Fruit fly (Drosophila melanogaster) whole organism, embryonic: ENCODE measurements around the gene slpr.

Source experiments
- Abd-B ChIP-seq: fragments of 200-800 bp; sonication (Bioruptor generic); optimal IDR thresholded peaks from 2 replicates; lab custom pipeline; 2018; ENCODE audit warnings: missing biosample characterization, mild to moderate bottlenecking, missing genetic modification characterization, moderate library complexity
- Adf1 ChIP-seq: fragments of 200-800 bp; sonication (Bioruptor generic); IDR thresholded peaks from 2 replicates; pipeline ENCODE4 v1.3.6; 2022; ENCODE audit warnings: missing biosample characterization, missing genetic modification characterization
- CG10209 ChIP-seq: fragments of 200-800 bp; sonication (Bioruptor generic); optimal IDR thresholded peaks from 3 replicates; lab custom pipeline; 2017; ENCODE audit warnings: missing biosample characterization, mild to moderate bottlenecking, missing genetic modification characterization, missing genetic modification reagents
- CG12769 ChIP-seq: fragments of 200-800 bp; sonication (Bioruptor generic); optimal IDR thresholded peaks from 2 replicates; lab custom pipeline; 2019; ENCODE audit warnings: missing biosample characterization, mild to moderate bottlenecking, missing genetic modification characterization, moderate library complexity
- CG13775 ChIP-seq: fragments of 200-800 bp; sonication (Bioruptor generic); optimal IDR thresholded peaks from 3 replicates; lab custom pipeline; 2017; ENCODE audit warnings: missing biosample characterization, mild to moderate bottlenecking, missing genetic modification characterization
- CG15269 ChIP-seq: fragments of 200-800 bp; sonication (Bioruptor generic); optimal IDR thresholded peaks from 2 replicates; lab custom pipeline; 2018; ENCODE audit warnings: missing biosample characterization, mild to moderate bottlenecking, missing genetic modification characterization, moderate library complexity
- CG15479 ChIP-seq: fragments of 200-800 bp; sonication (Bioruptor generic); optimal IDR thresholded peaks from 3 replicates; lab custom pipeline; 2019; ENCODE audit warnings: missing biosample characterization, mild to moderate bottlenecking, missing genetic modification characterization, moderate library complexity
- CG15601 ChIP-seq: fragments of 200-800 bp; sonication (Bioruptor generic); optimal IDR thresholded peaks from 3 replicates; lab custom pipeline; 2019; ENCODE audit warnings: missing biosample characterization, mild to moderate bottlenecking, missing genetic modification characterization, moderate library complexity
- CG17385 ChIP-seq: fragments of 200-800 bp; sonication (Bioruptor generic); optimal IDR thresholded peaks from 3 replicates; lab custom pipeline; 2018; ENCODE audit warnings: missing biosample characterization, mild to moderate bottlenecking, missing genetic modification characterization
- CG17612 ChIP-seq: fragments of 200-800 bp; sonication (Bioruptor generic); IDR thresholded peaks from 2 replicates; pipeline ENCODE4 v1.3.6; 2022; ENCODE audit warnings: missing biosample characterization, missing genetic modification characterization
- CG31224 ChIP-seq: fragments of 200-800 bp; sonication (Bioruptor generic); IDR thresholded peaks from 2 replicates; pipeline ENCODE4 v1.3.6; 2022; ENCODE audit warnings: missing biosample characterization, missing genetic modification characterization
- CG3407 ChIP-seq: fragments of 200-800 bp; sonication (Bioruptor generic); optimal IDR thresholded peaks from 2 replicates; lab custom pipeline; 2018; ENCODE audit warnings: missing biosample characterization, mild to moderate bottlenecking, missing genetic modification characterization
- CG6765 ChIP-seq: fragments of 200-800 bp; sonication (Bioruptor generic); optimal IDR thresholded peaks from 3 replicates; lab custom pipeline; 2017; ENCODE audit warnings: missing biosample characterization, mild to moderate bottlenecking, missing genetic modification characterization
- CG6791 ChIP-seq: fragments of 200-800 bp; sonication (Bioruptor generic); IDR thresholded peaks from 3 replicates; pipeline ENCODE4 v1.3.6; 2022; ENCODE audit warnings: missing biosample characterization, missing genetic modification characterization; ENCODE audit not compliant: partially characterized antibody
- CG7556 ChIP-seq: fragments of 200-800 bp; sonication (Bioruptor generic); optimal IDR thresholded peaks from 2 replicates; lab custom pipeline; 2017; ENCODE audit warnings: missing biosample characterization, mild to moderate bottlenecking, missing genetic modification characterization
- CG7745 ChIP-seq: fragments of 200-800 bp; sonication (Bioruptor generic); optimal IDR thresholded peaks from 2 replicates; lab custom pipeline; 2018; ENCODE audit warnings: missing biosample characterization, mild to moderate bottlenecking, missing genetic modification characterization, moderate library complexity
- CG8281 ChIP-seq: fragments of 200-800 bp; sonication (Bioruptor generic); optimal IDR thresholded peaks from 2 replicates; lab custom pipeline; 2018; ENCODE audit warnings: missing biosample characterization, mild to moderate bottlenecking, missing genetic modification characterization, moderate library complexity
- CG8924 ChIP-seq: fragments of 200-800 bp; optimal IDR thresholded peaks from 3 replicates; lab custom pipeline; 2019; ENCODE audit warnings: missing biosample characterization, mild to moderate bottlenecking, missing genetic modification characterization, moderate library complexity
- CG9215 ChIP-seq: fragments of 200-800 bp; sonication (Bioruptor generic); IDR thresholded peaks from 2 replicates; pipeline ENCODE4 v1.3.6; 2022; ENCODE audit warnings: missing biosample characterization, missing genetic modification characterization
- CG9876 ChIP-seq: fragments of 200-800 bp; sonication (Bioruptor generic); optimal IDR thresholded peaks from 2 replicates; lab custom pipeline; 2016; ENCODE audit warnings: missing biosample characterization, missing genetic modification characterization
- Chrac-16 ChIP-seq: fragments of 200-800 bp; sonication (Bioruptor generic); optimal IDR thresholded peaks from 3 replicates; lab custom pipeline; 2016; ENCODE audit warnings: missing biosample characterization, missing genetic modification characterization
- Dbx ChIP-seq: fragments of 200-800 bp; sonication (Bioruptor generic); IDR thresholded peaks from 3 replicates; pipeline ENCODE4 v1.3.6; 2022; ENCODE audit warnings: missing biosample characterization, missing genetic modification characterization
- Dip3 ChIP-seq: fragments of 200-800 bp; sonication (Bioruptor generic); optimal IDR thresholded peaks from 3 replicates; lab custom pipeline; 2016; ENCODE audit warnings: missing biosample characterization, missing genetic modification characterization
- Drgx ChIP-seq: fragments of 200-800 bp; sonication (Bioruptor generic); IDR thresholded peaks from 2 replicates; pipeline ENCODE4 v1.3.6; 2022; ENCODE audit warnings: missing biosample characterization, missing genetic modification characterization
- Hr78 ChIP-seq, 2 experiments: fragments of 200-800 bp in 1 of 2; fragments of >200 bp in 1 of 2; sonication (Bioruptor generic) in 1 of 2; optimal IDR thresholded peaks; 2 replicates each; lab custom pipeline; 2017 to 2019; ENCODE audit warnings: missing biosample characterization in 2 of 2, missing genetic modification characterization in 2 of 2, mild to moderate bottlenecking in 1 of 2, moderate library complexity in 1 of 2
- MTF-1 ChIP-seq: fragments of 200-800 bp; sonication (Bioruptor generic); optimal IDR thresholded peaks from 2 replicates; lab custom pipeline; 2018; ENCODE audit warnings: missing biosample characterization, mild to moderate bottlenecking, missing genetic modification characterization, borderline replicate concordance
- Max ChIP-seq: fragments of 200-800 bp; sonication (Bioruptor generic); optimal IDR thresholded peaks from 2 replicates; lab custom pipeline; 2016; ENCODE audit warnings: missing biosample characterization, mild to moderate bottlenecking, missing genetic modification characterization
- Med ChIP-seq: fragments of 200-800 bp; sonication (Bioruptor generic); peaks from one replicate; lab custom pipeline; 2016; ENCODE audit warnings: missing biosample characterization, missing genetic modification characterization, mild to moderate bottlenecking, inconsistent platforms, moderate library complexity
- Meics ChIP-seq: fragments of 200-800 bp; sonication (Bioruptor generic); optimal IDR thresholded peaks from 2 replicates; lab custom pipeline; 2017; ENCODE audit warnings: missing biosample characterization, mild to moderate bottlenecking, missing genetic modification characterization
- Oaz ChIP-seq: fragments of 200-800 bp; sonication (Bioruptor generic); IDR thresholded peaks from 2 replicates; pipeline ENCODE4 v1.3.6; 2022; ENCODE audit warnings: missing biosample characterization, missing genetic modification characterization
- Sin3A ChIP-seq: fragments of >200 bp; optimal IDR thresholded peaks from 2 replicates; lab custom pipeline; 2018
- Sox100B ChIP-seq: fragments of 200-800 bp; sonication (Bioruptor generic); optimal IDR thresholded peaks from 3 replicates; lab custom pipeline; 2018; ENCODE audit warnings: missing biosample characterization, mild to moderate bottlenecking, missing genetic modification characterization
- Spps ChIP-seq: fragments of 200-800 bp; sonication (Bioruptor generic); optimal IDR thresholded peaks from 2 replicates; lab custom pipeline; 2018; ENCODE audit warnings: missing biosample characterization, mild to moderate bottlenecking, missing genetic modification characterization
- Ssrp ChIP-seq: fragments of 200-800 bp; sonication (Bioruptor generic); optimal IDR thresholded peaks from 2 replicates; lab custom pipeline; 2018; ENCODE audit warnings: missing biosample characterization, mild to moderate bottlenecking, missing genetic modification characterization, moderate library complexity
- Taf1 ChIP-seq: fragments of 200-800 bp; sonication (Bioruptor generic); IDR thresholded peaks from 2 replicates; pipeline ENCODE4 v1.3.6; 2022; ENCODE audit warnings: missing biosample characterization, missing genetic modification characterization
- Usf ChIP-seq: fragments of 200-800 bp; sonication (Bioruptor generic); optimal IDR thresholded peaks from 2 replicates; lab custom pipeline; 2017; ENCODE audit warnings: missing genotype, missing biosample characterization, missing genetic modification characterization
- Vsx1 ChIP-seq: fragments of 200-800 bp; sonication (Bioruptor generic); optimal IDR thresholded peaks from 2 replicates; lab custom pipeline; 2017; ENCODE audit warnings: missing biosample characterization, mild to moderate bottlenecking, missing genetic modification characterization, missing genetic modification reagents
- bigmax ChIP-seq: fragments of 200-800 bp; sonication (Bioruptor generic); optimal IDR thresholded peaks from 2 replicates; lab custom pipeline; 2018; ENCODE audit warnings: missing biosample characterization, mild to moderate bottlenecking, missing genetic modification characterization
- br ChIP-seq: fragments of >200 bp; optimal IDR thresholded peaks from 2 replicates; lab custom pipeline; 2017
- corto ChIP-seq: fragments of 200-800 bp; sonication (Bioruptor generic); optimal IDR thresholded peaks from 2 replicates; lab custom pipeline; 2016; ENCODE audit warnings: missing biosample characterization, mild to moderate bottlenecking, missing genetic modification characterization, moderate library complexity
- jing ChIP-seq: fragments of 200-800 bp; sonication (Bioruptor generic); optimal IDR thresholded peaks from 2 replicates; lab custom pipeline; 2018; ENCODE audit warnings: missing biosample characterization, mild to moderate bottlenecking, missing genetic modification characterization
- klu ChIP-seq: fragments of 200-800 bp; sonication (Bioruptor generic); IDR thresholded peaks from 2 replicates; pipeline ENCODE4 v1.3.6; 2022; ENCODE audit warnings: missing biosample characterization, missing genetic modification characterization
- luna ChIP-seq: fragments of 200-800 bp; sonication (Bioruptor generic); optimal IDR thresholded peaks from 2 replicates; lab custom pipeline; 2016; ENCODE audit warnings: missing biosample characterization, missing genetic modification characterization
- onecut ChIP-seq: fragments of 200-800 bp; sonication (Bioruptor generic); IDR thresholded peaks from 2 replicates; pipeline ENCODE4 v1.3.6; 2022; ENCODE audit warnings: missing biosample characterization, missing genetic modification characterization
- pho ChIP-seq: fragments of 200-800 bp; sonication (Bioruptor generic); optimal IDR thresholded peaks from 2 replicates; lab custom pipeline; 2016; ENCODE audit warnings: missing biosample characterization, missing genetic modification characterization
- psq ChIP-seq: fragments of 200-800 bp; sonication (Bioruptor generic); optimal IDR thresholded peaks from 2 replicates; lab custom pipeline; 2017; ENCODE audit warnings: missing biosample characterization, missing genetic modification characterization
- pum ChIP-seq: fragments of 200-800 bp; sonication (Bioruptor generic); optimal IDR thresholded peaks from 2 replicates; lab custom pipeline; 2016; ENCODE audit warnings: missing biosample characterization, missing genetic modification characterization
- pzg ChIP-seq: fragments of 200-800 bp; sonication (Bioruptor generic); optimal IDR thresholded peaks from 3 replicates; lab custom pipeline; 2018; ENCODE audit warnings: missing biosample characterization, mild to moderate bottlenecking, missing genetic modification characterization, moderate library complexity
- sc ChIP-seq, 3 experiments: fragments of >200 bp in 2 of 3; fragments of 200-800 bp in 1 of 3; sonication (Bioruptor generic) in 1 of 3; optimal IDR thresholded peaks; 2 replicates in 2 of 3; 3 replicates in 1 of 3; lab custom pipeline; 2017; ENCODE audit warnings: mild to moderate bottlenecking in 1 of 3, missing biosample characterization in 1 of 3, missing genetic modification characterization in 1 of 3, missing genetic modification reagents in 1 of 3
- slou ChIP-seq: fragments of 200-800 bp; sonication (Bioruptor generic); optimal IDR thresholded peaks from 3 replicates; lab custom pipeline; 2016; ENCODE audit warnings: missing biosample characterization, missing genetic modification characterization
- unc-4 ChIP-seq: fragments of 200-800 bp; sonication (Bioruptor generic); IDR thresholded peaks from 2 replicates; pipeline ENCODE4 v1.3.6; 2022; ENCODE audit warnings: missing biosample characterization, missing genetic modification characterization; ENCODE audit not compliant: partially characterized antibody

Gene slpr

DNA sequence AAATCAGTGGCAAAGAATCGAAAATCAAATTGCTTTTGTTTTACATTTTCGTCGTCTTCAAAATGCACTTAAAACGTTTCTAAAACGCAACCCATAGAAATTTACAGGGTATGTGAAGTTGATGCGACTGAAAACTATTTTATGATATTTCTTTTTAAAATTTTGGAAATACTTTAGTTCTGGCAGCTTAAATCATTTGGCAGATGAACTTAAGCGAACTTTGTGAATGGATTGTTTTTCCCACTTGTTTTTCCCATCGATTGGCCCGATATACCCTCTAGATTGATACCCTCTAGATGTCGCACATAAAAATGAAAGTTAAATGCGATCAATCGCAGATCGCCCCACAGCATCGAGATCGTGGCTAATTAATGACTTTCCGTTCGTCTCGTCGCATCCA lies 50.8 kb downstream of the slpr start (continued):
- TF ChIP-seq luna (GFP tag; lab: Kevin White, UChicago) (no peak), Sox100B (GFP tag; lab: Kevin White, UChicago) (peak; percentile 57), CG17385 (GFP tag; lab: Kevin White, UChicago) (peak; percentile 45), onecut (GFP tag; lab: Robert Waterston, UW) (0 out of 2 replicates have a peak, but pooled peaks have one; percentile 14), Med (GFP tag; lab: Kevin White, UChicago) (peak; percentile 84), Oaz (no peak), Hr78 (GFP tag; optimal IDR thresholded peaks at IDR 0.05; lab: Kevin White, UChicago) (no peak), Vsx1 (GFP tag; lab: Kevin White, UChicago) (no peak), corto (GFP tag; lab: Kevin White, UChicago) (no peak), CG6791 (GFP tag; lab: Robert Waterston, UW) (no peak), CG10209 (GFP tag; lab: Kevin White, UChicago) (peak; percentile 39), sc (optimal IDR thresholded peaks at IDR 0.05; lab: Kevin White, UChicago) (no peak), sc (GFP tag; optimal IDR thresholded peaks at IDR 0.05; lab: Kevin White, UChicago) (peak; percentile 54), CG6765 (GFP tag; lab: Kevin White, UChicago) (no peak), CG8281 (no peak), CG17612 (no peak), Spps (tag; lab: Kevin White, UChicago) (peak; percentile 32), klu (no peak), bigmax (GFP tag; lab: Kevin White, UChicago) (no peak), unc-4 (GFP tag; lab: Robert Waterston, UW) (no peak), CG15479 (no peak), Meics (GFP tag; lab: Kevin White, UChicago) (no peak), pho (no peak), Dbx (GFP tag; lab: Robert Waterston, UW) (no peak), CG13775 (peak; percentile 33), br (no peak), Usf (GFP tag; lab: Kevin White, UChicago) (no peak), Dip3 (GFP tag; lab: Kevin White, UChicago) (no peak), MTF-1 (GFP tag; lab: Kevin White, UChicago) (no peak), Max (GFP tag; lab: Kevin White, UChicago) (peak; percentile 18), pum (peak; percentile 42), CG15601 (tag; lab: Kevin White, UChicago) (peak; percentile 73), Taf1 (GFP tag; lab: Robert Waterston, UW) (no peak), CG7556 (peak; percentile 24), CG8924 (peak; percentile 67), Adf1 (GFP tag; lab: Robert Waterston, UW) (no peak), CG31224 (GFP tag; lab: Robert Waterston, UW) (no peak), CG15269 (tag; lab: Kevin White, UChicago) (peak; percentile 45), CG12769 (tag; lab: Kevin White, UChicago) (peak; percentile 32), psq (peak; percentile 6), Abd-B (GFP tag; lab: Kevin White, UChicago) (peak; percentile 59), Ssrp (tag; lab: Kevin White, UChicago) (peak; percentile 65), CG3407 (peak; percentile 51), Sin3A (lab: Kevin White, UChicago) (no peak), jing (GFP tag; lab: Kevin White, UChicago) (peak; percentile 52), Chrac-16 (GFP tag; lab: Kevin White, UChicago) (peak; percentile 45), CG9876 (no peak), Drgx (GFP tag; lab: Robert Waterston, UW) (no peak), pzg (GFP tag; lab: Kevin White, UChicago) (no peak), slou (GFP tag; lab: Kevin White, UChicago) (no peak), CG9215 (GFP tag; lab: Robert Waterston, UW) (no peak), CG7745 (tag; lab: Kevin White, UChicago) (no peak)
